1 fruit fly cellular context compared by ENCODE assay signal in the genomic region with DNA sequence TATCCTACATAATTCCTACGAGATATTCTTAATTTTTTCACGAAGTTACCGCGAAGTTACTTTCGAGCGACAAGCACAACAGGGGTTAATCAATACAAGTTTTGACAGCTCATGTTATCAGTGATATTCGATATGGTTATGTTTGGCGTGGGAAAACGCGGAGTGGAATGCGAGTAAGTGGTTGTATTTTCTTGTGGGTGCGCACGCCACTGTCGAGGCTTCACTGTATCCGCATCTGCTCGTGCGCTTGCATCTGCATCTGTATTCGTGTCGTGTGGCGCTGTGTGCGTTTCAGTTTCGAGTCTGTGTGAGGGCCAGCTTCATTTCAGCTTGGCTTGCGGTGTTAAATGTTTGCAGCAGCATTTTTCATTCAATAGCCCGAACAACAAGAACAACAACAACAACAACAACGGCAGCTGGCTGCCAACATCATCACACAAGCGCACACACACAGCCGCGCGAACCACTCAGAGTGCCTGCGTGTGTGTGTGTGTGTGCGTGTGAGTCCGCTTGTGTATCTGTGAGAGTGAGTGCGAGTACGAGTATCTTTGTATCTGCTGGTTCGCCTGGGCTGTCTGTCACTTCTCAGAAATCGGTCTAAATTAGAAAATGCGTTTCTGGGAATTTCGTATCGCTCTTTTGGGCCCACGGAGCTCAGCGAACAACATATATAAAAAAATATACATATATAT.
TF ChIP-seq lines count a peak whose summit lies in the region.

No protein-coding gene starts in this region.

TF ChIP-seq in whole organism, embryonic, 481 proteins besides CTCF, POLR2A, EP300 and RAD21 (continued from another document and continues in another):
- TF ChIP-seq CG43689 (GFP tag; IDR thresholded peaks at IDR 0.05; lab: Robert Waterston, UW) (no peak), otp (GFP tag; IDR thresholded peaks at IDR 0.05; lab: Robert Waterston, UW) (peak; percentile 54; the same call in 2 of the 3 replicates), H2.0 (GFP tag; IDR thresholded peaks at IDR 0.05; lab: Robert Waterston, UW) (peak; percentile 58; the same call in 1 of the 2 replicates), CG11504 (tag; optimal IDR thresholded peaks at IDR 0.05; lab: Kevin White, UChicago) (no peak), gce (GFP tag; IDR thresholded peaks at IDR 0.05; lab: Robert Waterston, UW) (no peak), Gsc (GFP tag; IDR thresholded peaks at IDR 0.05; lab: Robert Waterston, UW) (no peak), grn (GFP tag; optimal IDR thresholded peaks at IDR 0.05; lab: Kevin White, UChicago) (no peak), br (optimal IDR thresholded peaks at IDR 0.05; lab: Kevin White, UChicago) (no peak), HLH4C (GFP tag; IDR thresholded peaks at IDR 0.05; lab: Robert Waterston, UW; ENCODE audit: partially characterized antibody) (no peak), CG8359 (GFP tag; optimal IDR thresholded peaks at IDR 0.05; lab: Kevin White, UChicago; ENCODE audit: borderline replicate concordance) (no peak), Dip2 (GFP tag; IDR thresholded peaks at IDR 0.05; lab: Robert Waterston, UW) (no peak), CG17328 (GFP tag; IDR thresholded peaks at IDR 0.05; lab: Robert Waterston, UW) (peak; percentile 29; the same call in 1 of the 2 replicates), CG5245 (GFP tag; optimal IDR thresholded peaks at IDR 0.05; lab: Kevin White, UChicago) (peak; percentile 10), lov (optimal IDR thresholded peaks at IDR 0.05; lab: Kevin White, UChicago) (no peak), lov (GFP tag; IDR thresholded peaks at IDR 0.05; lab: Robert Waterston, UW) (peak; percentile 69; the same call in 1 of the 3 replicates), Pdp1 (GFP tag; optimal IDR thresholded peaks at IDR 0.05; lab: Kevin White, UChicago) (peak; percentile 38 to 41), ERR (GFP tag; optimal IDR thresholded peaks at IDR 0.05; lab: Kevin White, UChicago) (no peak), zfh2 (GFP tag; optimal IDR thresholded peaks at IDR 0.05; lab: Kevin White, UChicago) (peak; percentile 66), CG11723 (GFP tag; optimal IDR thresholded peaks at IDR 0.05; lab: Kevin White, UChicago) (peak; percentile 25), dimm (GFP tag; IDR thresholded peaks at IDR 0.05; lab: Robert Waterston, UW) (no peak), GATAe (GFP tag; conservative IDR thresholded peaks at IDR 0.05; lab: Robert Waterston, UW) (no peak), row (GFP tag; IDR thresholded peaks at IDR 0.05; lab: Robert Waterston, UW) (peak; percentile 82), pita (GFP tag; optimal IDR thresholded peaks at IDR 0.05; lab: Kevin White, UChicago) (no peak), Sin3A (optimal IDR thresholded peaks at IDR 0.05; lab: Kevin White, UChicago) (no peak), eyg (GFP tag; optimal IDR thresholded peaks at IDR 0.05; lab: Kevin White, UChicago) (peak; percentile 28), CG12155 (GFP tag; optimal IDR thresholded peaks at IDR 0.05; lab: Kevin White, UChicago) (peak; percentile 45), CG6854 (GFP tag; optimal IDR thresholded peaks at IDR 0.05; lab: Kevin White, UChicago) (no peak), Sry-δ (GFP tag; optimal IDR thresholded peaks at IDR 0.05; lab: Kevin White, UChicago) (peak; percentile 7), pfk (GFP tag; optimal IDR thresholded peaks at IDR 0.05; lab: Kevin White, UChicago) (no peak), gsb (GFP tag; IDR thresholded peaks at IDR 0.05; lab: Robert Waterston, UW) (peak; percentile 58; the same call in 1 of the 2 replicates), YL-1 (GFP tag; optimal IDR thresholded peaks at IDR 0.05; lab: Kevin White, UChicago) (no peak), CG15073 (GFP tag; optimal IDR thresholded peaks at IDR 0.05; lab: Kevin White, UChicago) (no peak), mam (GFP tag; optimal IDR thresholded peaks at IDR 0.05; lab: Kevin White, UChicago) (peak; percentile 73), BtbVII (GFP tag; optimal IDR thresholded peaks at IDR 0.05; lab: Kevin White, UChicago) (no peak), chn (GFP tag; optimal IDR thresholded peaks at IDR 0.05; lab: Kevin White, UChicago) (peak; percentile 60), Abd-B (GFP tag; optimal IDR thresholded peaks at IDR 0.05; lab: Kevin White, UChicago) (peak; percentile 48), CG6654 (GFP tag; optimal IDR thresholded peaks at IDR 0.05; lab: Kevin White, UChicago) (no peak), CG7556 (GFP tag; optimal IDR thresholded peaks at IDR 0.05; lab: Kevin White, UChicago) (no peak), CG33557 (GFP tag; optimal IDR thresholded peaks at IDR 0.05; lab: Kevin White, UChicago) (no peak), sc (optimal IDR thresholded peaks at IDR 0.05; lab: Kevin White, UChicago) (no peak), sc (GFP tag; optimal IDR thresholded peaks at IDR 0.05; lab: Kevin White, UChicago) (no peak), CG3726 (GFP tag; IDR thresholded peaks at IDR 0.05; lab: Robert Waterston, UW) (no peak), CG12769 (tag; optimal IDR thresholded peaks at IDR 0.05; lab: Kevin White, UChicago) (peak; percentile 85), kah (GFP tag; optimal IDR thresholded peaks at IDR 0.05; lab: Kevin White, UChicago) (no peak), CG17568 (GFP tag; optimal IDR thresholded peaks at IDR 0.05; lab: Kevin White, UChicago) (no peak), Eip74EF (GFP tag; optimal IDR thresholded peaks at IDR 0.05; lab: Kevin White, UChicago) (no peak), grau (tag; optimal IDR thresholded peaks at IDR 0.05; lab: Kevin White, UChicago) (peak; percentile 96), en (GFP tag; optimal IDR thresholded peaks at IDR 0.05; lab: Kevin White, UChicago) (no peak), Max (GFP tag; optimal IDR thresholded peaks at IDR 0.05; lab: Kevin White, UChicago) (no peak), CG3995 (GFP tag; optimal IDR thresholded peaks at IDR 0.05; lab: Kevin White, UChicago) (peak; percentile 7), CG17802 (tag; optimal IDR thresholded peaks at IDR 0.05; lab: Kevin White, UChicago) (no peak), CG32772 (GFP tag; IDR thresholded peaks at IDR 0.05; lab: Robert Waterston, UW) (peak; percentile 51; the same call in 1 of the 2 replicates), pnt (GFP tag; optimal IDR thresholded peaks at IDR 0.05; lab: Kevin White, UChicago) (peak; percentile 47), inv (GFP tag; IDR thresholded peaks at IDR 0.05; lab: Robert Waterston, UW; ENCODE audit: partially characterized antibody) (no peak; the same call in 1 of the 2 replicates), gcm2 (GFP tag; optimal IDR thresholded peaks at IDR 0.05; lab: Kevin White, UChicago) (peak; percentile 13), TFAM (GFP tag; optimal IDR thresholded peaks at IDR 0.05; lab: Kevin White, UChicago) (no peak), toy (GFP tag; IDR thresholded peaks at IDR 0.05; lab: Robert Waterston, UW) (peak; percentile 57; the same call in 1 of the 2 replicates), usp (GFP tag; optimal IDR thresholded peaks at IDR 0.05; lab: Kevin White, UChicago) (no peak), CG18764 (GFP tag; optimal IDR thresholded peaks at IDR 0.05; lab: Kevin White, UChicago) (no peak), bab2 (GFP tag; optimal IDR thresholded peaks at IDR 0.05; lab: Kevin White, UChicago) (peak; percentile 57), CG9932 (GFP tag; IDR thresholded peaks at IDR 0.05; lab: Robert Waterston, UW) (peak; percentile 82), slou (GFP tag; optimal IDR thresholded peaks at IDR 0.05; lab: Kevin White, UChicago) (no peak), scrt (GFP tag; optimal IDR thresholded peaks at IDR 0.05; lab: Kevin White, UChicago) (peak; percentile 1), CG10274 (GFP tag; optimal IDR thresholded peaks at IDR 0.05; lab: Kevin White, UChicago) (no peak), pros (GFP tag; optimal IDR thresholded peaks at IDR 0.05; lab: Kevin White, UChicago) (peak; percentile 75), Ada2b (GFP tag; IDR thresholded peaks at IDR 0.05; lab: Robert Waterston, UW) (peak; percentile 74), CG1024 (GFP tag; IDR thresholded peaks at IDR 0.05; lab: Robert Waterston, UW) (peak; percentile 38; the same call in 1 of the 2 replicates), CG1529 (GFP tag; optimal IDR thresholded peaks at IDR 0.05; lab: Kevin White, UChicago) (no peak), ems (GFP tag; optimal IDR thresholded peaks at IDR 0.05; lab: Kevin White, UChicago) (peak; percentile 60), Adf1 (GFP tag; IDR thresholded peaks at IDR 0.05; lab: Robert Waterston, UW) (peak; percentile 66), sisA (GFP tag; IDR thresholded peaks at IDR 0.05; lab: Robert Waterston, UW) (peak; percentile 73), Dll (GFP tag; IDR thresholded peaks at IDR 0.05; lab: Robert Waterston, UW; ENCODE audit: partially characterized antibody) (peak; percentile 36; the same call in 1 of the 4 replicates), CG2116 (GFP tag; optimal IDR thresholded peaks at IDR 0.05; lab: Kevin White, UChicago) (no peak), ranshi (GFP tag; IDR thresholded peaks at IDR 0.05; lab: Robert Waterston, UW) (peak; percentile 71; the same call in 1 of the 2 replicates), ash1 (GFP tag; optimal IDR thresholded peaks at IDR 0.05; lab: Kevin White, UChicago) (no peak), phol (tag; optimal IDR thresholded peaks at IDR 0.05; lab: Kevin White, UChicago) (peak; percentile 23), Tbp (GFP tag; optimal IDR thresholded peaks at IDR 0.05; lab: Kevin White, UChicago) (no peak), CG5953 (GFP tag; IDR thresholded peaks at IDR 0.05; lab: Robert Waterston, UW) (peak; percentile 72), Hr78 (GFP tag; optimal IDR thresholded peaks at IDR 0.05; lab: Kevin White, UChicago) (no peak), rib (GFP tag; IDR thresholded peaks at IDR 0.05; lab: Robert Waterston, UW) (peak; percentile 77), cato (GFP tag; optimal IDR thresholded peaks at IDR 0.05; lab: Kevin White, UChicago; ENCODE audit: borderline replicate concordance) (no peak), Lhr (GFP tag; optimal IDR thresholded peaks at IDR 0.05; lab: Kevin White, UChicago) (no peak), CG15269 (tag; optimal IDR thresholded peaks at IDR 0.05; lab: Kevin White, UChicago) (peak; percentile 30), CG2199 (GFP tag; IDR thresholded peaks at IDR 0.05; lab: Robert Waterston, UW) (peak; percentile 90), Ssrp (tag; optimal IDR thresholded peaks at IDR 0.05; lab: Kevin White, UChicago) (peak; percentile 34), jigr1 (GFP tag; IDR thresholded peaks at IDR 0.05; lab: Robert Waterston, UW) (peak; percentile 32; the same call in 1 of the 3 replicates), CG17385 (GFP tag; optimal IDR thresholded peaks at IDR 0.05; lab: Kevin White, UChicago) (no peak), Sox100B (GFP tag; optimal IDR thresholded peaks at IDR 0.05; lab: Kevin White, UChicago) (no peak), cwo (GFP tag; optimal IDR thresholded peaks at IDR 0.05; lab: Kevin White, UChicago) (peak; percentile 33), salm (tag; optimal IDR thresholded peaks at IDR 0.05; lab: Kevin White, UChicago) (no peak), prd (optimal IDR thresholded peaks at IDR 0.05; lab: Kevin White, UChicago) (no peak), prd (GFP tag; IDR thresholded peaks at IDR 0.05; lab: Robert Waterston, UW) (peak; percentile 86), bigmax (GFP tag; optimal IDR thresholded peaks at IDR 0.05; lab: Kevin White, UChicago) (no peak), Vsx1 (GFP tag; optimal IDR thresholded peaks at IDR 0.05; lab: Kevin White, UChicago) (no peak), CG12391 (tag; optimal IDR thresholded peaks at IDR 0.05; lab: Kevin White, UChicago) (no peak), Dek (tag; optimal IDR thresholded peaks at IDR 0.05; lab: Kevin White, UChicago) (no peak), chm (GFP tag; IDR thresholded peaks at IDR 0.05; lab: Robert Waterston, UW) (peak; percentile 51), sqz (GFP tag; optimal IDR thresholded peaks at IDR 0.05; lab: Kevin White, UChicago) (no peak), CG11093 (GFP tag; IDR thresholded peaks at IDR 0.05; lab: Robert Waterston, UW) (0 out of 3 replicates have a peak, but pooled peaks have one; percentile 54), C15 (GFP tag; IDR thresholded peaks at IDR 0.05; lab: Robert Waterston, UW) (no peak), CG7271 (tag; optimal IDR thresholded peaks at IDR 0.05; lab: Kevin White, UChicago) (no peak), HLHmδ (GFP tag; optimal IDR thresholded peaks at IDR 0.05; lab: Kevin White, UChicago) (no peak), Hey (tag; optimal IDR thresholded peaks at IDR 0.05; lab: Kevin White, UChicago) (peak; percentile 16), aop (GFP tag; IDR thresholded peaks at IDR 0.05; lab: Robert Waterston, UW) (no peak), CG31388 (GFP tag; optimal IDR thresholded peaks at IDR 0.05; lab: Kevin White, UChicago) (no peak), pzg (GFP tag; optimal IDR thresholded peaks at IDR 0.05; lab: Kevin White, UChicago) (no peak), Atf3 (GFP tag; optimal IDR thresholded peaks at IDR 0.05; lab: Kevin White, UChicago) (peak; percentile 27), fu2 (GFP tag; optimal IDR thresholded peaks at IDR 0.05; lab: Kevin White, UChicago) (peak; percentile 65), Ets97D (GFP tag; optimal IDR thresholded peaks at IDR 0.05; lab: Kevin White, UChicago) (no peak), CG4404 (GFP tag; IDR thresholded peaks at IDR 0.05; lab: Robert Waterston, UW) (peak; percentile 62), HmgD (GFP tag; optimal IDR thresholded peaks at IDR 0.05; lab: Kevin White, UChicago) (peak; percentile 82), tio (GFP tag; optimal IDR thresholded peaks at IDR 0.05; lab: Kevin White, UChicago) (no peak), Optix (GFP tag; IDR thresholded peaks at IDR 0.05; lab: Robert Waterston, UW) (peak; percentile 64; the same call in 2 of the 3 replicates), dan (GFP tag; IDR thresholded peaks at IDR 0.05; lab: Robert Waterston, UW) (no peak), Dfd (GFP tag; optimal IDR thresholded peaks at IDR 0.05; lab: Kevin White, UChicago) (no peak), unc-4 (GFP tag; IDR thresholded peaks at IDR 0.05; lab: Robert Waterston, UW; ENCODE audit: partially characterized antibody) (0 out of 2 replicates have a peak, but pooled peaks have one; percentile 23), CG31224 (GFP tag; IDR thresholded peaks at IDR 0.05; lab: Robert Waterston, UW) (peak; percentile 39; the same call in 1 of the 2 replicates), Opbp (GFP tag; IDR thresholded peaks at IDR 0.05; lab: Robert Waterston, UW; ENCODE audit: partially characterized antibody) (no peak), CG8944 (GFP tag; optimal IDR thresholded peaks at IDR 0.05; lab: Kevin White, UChicago) (peak; percentile 56), hbn (GFP tag; IDR thresholded peaks at IDR 0.05; lab: Robert Waterston, UW; ENCODE audit: partially characterized antibody) (no peak), chinmo (GFP tag; IDR thresholded peaks at IDR 0.05; lab: Robert Waterston, UW; ENCODE audit: partially characterized antibody) (peak; percentile 99), CG9797 (GFP tag; optimal IDR thresholded peaks at IDR 0.05; lab: Kevin White, UChicago) (no peak), sens (GFP tag; lab: Kevin White, UChicago) (peak; percentile 83)
